Fruit fly (Drosophila melanogaster) whole organism, embryonic: Measurements from ENCODE around the gene Phb1.
A peak's percentile ranks its signal among the peaks of the same experiment; 100 is the strongest.

Experiments used
- Atf6 ChIP-seq: fragments of 200-800 bp; sonication (Bioruptor generic); IDR thresholded peaks from 2 replicates; pipeline ENCODE4 v1.3.6; 2022; ENCODE audit warnings: missing biosample characterization, missing genetic modification characterization
- C15 ChIP-seq: fragments of 200-800 bp; sonication (Bioruptor generic); IDR thresholded peaks from 3 replicates; pipeline ENCODE4 v1.3.6; 2022; ENCODE audit warnings: missing biosample characterization, missing genetic modification characterization
- CG10543 ChIP-seq: fragments of 200-800 bp; sonication (Bioruptor generic); optimal IDR thresholded peaks from 3 replicates; lab custom pipeline; 2017; ENCODE audit warnings: missing biosample characterization, mild to moderate bottlenecking, missing genetic modification characterization, moderate library complexity
- CG10979 ChIP-seq: fragments of 200-800 bp; sonication (Bioruptor generic); optimal IDR thresholded peaks from 2 replicates; lab custom pipeline; 2018; ENCODE audit warnings: missing biosample characterization, mild to moderate bottlenecking, missing genetic modification characterization, moderate library complexity
- CG12299 ChIP-seq: fragments of 200-800 bp; sonication (Bioruptor generic); optimal IDR thresholded peaks from 2 replicates; lab custom pipeline; 2018; ENCODE audit warnings: missing biosample characterization, mild to moderate bottlenecking, missing genetic modification characterization
- CG1233 ChIP-seq: fragments of 200-800 bp; sonication (Bioruptor generic); optimal IDR thresholded peaks from 4 replicates; lab custom pipeline; 2018; ENCODE audit warnings: missing biosample characterization, mild to moderate bottlenecking, missing genetic modification characterization
- CG13287 ChIP-seq: fragments of 200-800 bp; sonication (Bioruptor generic); IDR thresholded peaks from 2 replicates; pipeline ENCODE4 v1.3.6; 2022; ENCODE audit warnings: missing biosample characterization, missing genetic modification characterization; ENCODE audit not compliant: partially characterized antibody
- CG14710 ChIP-seq: fragments of 200-800 bp; sonication (Bioruptor generic); optimal IDR thresholded peaks from 3 replicates; lab custom pipeline; 2019; ENCODE audit warnings: missing biosample characterization, mild to moderate bottlenecking, missing genetic modification characterization, moderate library complexity
- CG15514 ChIP-seq: fragments of 200-800 bp; sonication (Bioruptor generic); optimal IDR thresholded peaks from 3 replicates; lab custom pipeline; 2017; ENCODE audit warnings: missing biosample characterization, missing genetic modification characterization, mild to moderate bottlenecking, moderate library complexity, missing genetic modification reagents
- CG17359 ChIP-seq: fragments of 200-800 bp; sonication (Bioruptor generic); optimal IDR thresholded peaks from 3 replicates; lab custom pipeline; 2018; ENCODE audit warnings: missing biosample characterization, mild to moderate bottlenecking, missing genetic modification characterization, moderate library complexity
- CG17361 ChIP-seq: fragments of 200-800 bp; sonication (Bioruptor generic); IDR thresholded peaks from 3 replicates; pipeline ENCODE4 v1.3.6; 2022; ENCODE audit warnings: missing biosample characterization, missing genetic modification characterization
- CG17912 ChIP-seq: fragments of 200-800 bp; sonication (Bioruptor generic); optimal IDR thresholded peaks from 2 replicates; lab custom pipeline; 2018; ENCODE audit warnings: missing biosample characterization, mild to moderate bottlenecking, missing genetic modification characterization
- CG18619 ChIP-seq: fragments of 200-800 bp; sonication (Bioruptor generic); optimal IDR thresholded peaks from 3 replicates; lab custom pipeline; 2017; ENCODE audit warnings: missing biosample characterization, mild to moderate bottlenecking, missing genetic modification characterization
- CG2120 ChIP-seq: fragments of 200-800 bp; sonication (Bioruptor generic); optimal IDR thresholded peaks from 3 replicates; lab custom pipeline; 2016; ENCODE audit warnings: missing biosample characterization, missing genetic modification characterization
- CG30020 ChIP-seq: fragments of 200-800 bp; optimal IDR thresholded peaks from 2 replicates; lab custom pipeline; 2019; ENCODE audit warnings: missing biosample characterization, mild to moderate bottlenecking, missing genetic modification characterization, moderate library complexity
- CG30403 ChIP-seq: fragments of 200-800 bp; sonication (Bioruptor generic); optimal IDR thresholded peaks from 3 replicates; lab custom pipeline; 2016; ENCODE audit warnings: missing biosample characterization, missing genetic modification characterization
- CG32532 ChIP-seq: fragments of 200-800 bp; sonication (Bioruptor generic); IDR thresholded peaks from 2 replicates; pipeline ENCODE4 v1.3.6; 2022; ENCODE audit warnings: missing biosample characterization, missing genetic modification characterization
- CG5245 ChIP-seq: fragments of 200-800 bp; sonication (Bioruptor generic); optimal IDR thresholded peaks from 3 replicates; lab custom pipeline; 2016; ENCODE audit warnings: missing biosample characterization, missing genetic modification characterization
- CG6683 ChIP-seq: fragments of 200-800 bp; sonication (Bioruptor generic); optimal IDR thresholded peaks from 2 replicates; lab custom pipeline; 2017; ENCODE audit warnings: missing biosample characterization, mild to moderate bottlenecking, missing genetic modification characterization, missing genetic modification reagents
- CG7839 ChIP-seq: fragments of 200-800 bp; sonication (Bioruptor generic); optimal IDR thresholded peaks from 3 replicates; lab custom pipeline; 2018; ENCODE audit warnings: missing biosample characterization, mild to moderate bottlenecking, missing genetic modification characterization, moderate library complexity
- CG8290 ChIP-seq, 3 experiments: fragments of 200-800 bp; sonication (Bioruptor generic); optimal IDR thresholded peaks; 2 replicates each; lab custom pipeline; 2016 to 2019; ENCODE audit warnings: missing biosample characterization in 3 of 3, missing genetic modification characterization in 3 of 3, mild to moderate bottlenecking in 2 of 3, moderate library complexity in 1 of 3
- CG8359 ChIP-seq: fragments of 200-800 bp; sonication (Bioruptor generic); optimal IDR thresholded peaks from 2 replicates; lab custom pipeline; 2017; ENCODE audit warnings: missing biosample characterization, mild to moderate bottlenecking, missing genetic modification characterization, borderline replicate concordance
- Fer3 ChIP-seq: fragments of 200-800 bp; sonication (Bioruptor generic); optimal IDR thresholded peaks from 2 replicates; lab custom pipeline; 2018; ENCODE audit warnings: missing biosample characterization, mild to moderate bottlenecking, missing genetic modification characterization, moderate library complexity
- HHEX ChIP-seq: fragments of 200-800 bp; sonication (Bioruptor generic); optimal IDR thresholded peaks from 3 replicates; lab custom pipeline; 2017; ENCODE audit warnings: missing biosample characterization, mild to moderate bottlenecking, missing genetic modification characterization, missing genetic modification reagents
- Max ChIP-seq: fragments of 200-800 bp; sonication (Bioruptor generic); optimal IDR thresholded peaks from 2 replicates; lab custom pipeline; 2016; ENCODE audit warnings: missing biosample characterization, mild to moderate bottlenecking, missing genetic modification characterization
- Med ChIP-seq: fragments of 200-800 bp; sonication (Bioruptor generic); peaks from one replicate; lab custom pipeline; 2016; ENCODE audit warnings: missing biosample characterization, missing genetic modification characterization, mild to moderate bottlenecking, inconsistent platforms, moderate library complexity
- Nf-YB ChIP-seq: fragments of 200-800 bp; sonication (Bioruptor generic); optimal IDR thresholded peaks from 3 replicates; lab custom pipeline; 2019; ENCODE audit warnings: missing biosample characterization, mild to moderate bottlenecking, missing genetic modification characterization, moderate library complexity
- Ptx1 ChIP-seq: fragments of 200-800 bp; sonication (Bioruptor generic); IDR thresholded peaks from 2 replicates; pipeline ENCODE4 v1.3.6; 2022; ENCODE audit warnings: missing biosample characterization, missing genetic modification characterization
- Scr ChIP-seq: fragments of 200-800 bp; sonication (Bioruptor generic); IDR thresholded peaks from 2 replicates; pipeline ENCODE4 v1.3.6; 2022; ENCODE audit warnings: missing biosample characterization, missing genetic modification characterization; ENCODE audit not compliant: partially characterized antibody
- ato ChIP-seq: fragments of 200-800 bp; sonication (Bioruptor generic); IDR thresholded peaks from 2 replicates; pipeline ENCODE4 v1.3.6; 2022; ENCODE audit warnings: missing biosample characterization, missing genetic modification characterization; ENCODE audit not compliant: partially characterized antibody
- bowl ChIP-seq: fragments of 200-800 bp; sonication (Bioruptor generic); IDR thresholded peaks from 2 replicates; pipeline ENCODE4 v1.3.6; 2022; ENCODE audit warnings: missing biosample characterization, missing genetic modification characterization
- cas ChIP-seq: fragments of 200-800 bp; sonication (Bioruptor generic); IDR thresholded peaks from 2 replicates; pipeline ENCODE4 v1.3.6; 2022; ENCODE audit warnings: missing biosample characterization, missing genetic modification characterization
- chif ChIP-seq, 2 experiments: fragments of 200-800 bp; sonication (Bioruptor generic); optimal IDR thresholded peaks; 3 replicates each; lab custom pipeline; 2016; ENCODE audit warnings: missing biosample characterization in 2 of 2, missing genetic modification characterization in 2 of 2
- danr ChIP-seq: fragments of 200-800 bp; sonication (Bioruptor generic); IDR thresholded peaks from 2 replicates; pipeline ENCODE4 v1.3.6; 2022; ENCODE audit warnings: missing biosample characterization, missing genetic modification characterization
- fd96Cb ChIP-seq: fragments of 200-800 bp; sonication (Bioruptor generic); optimal IDR thresholded peaks from 2 replicates; lab custom pipeline; 2018; ENCODE audit warnings: missing biosample characterization, mild to moderate bottlenecking, missing genetic modification characterization, moderate library complexity
- lmd ChIP-seq: fragments of 200-800 bp; sonication (Bioruptor generic); IDR thresholded peaks from 2 replicates; pipeline ENCODE4 v1.3.6; 2022; ENCODE audit warnings: missing biosample characterization, missing genetic modification characterization
- lola ChIP-seq, 3 experiments: fragments of >200 bp in 2 of 3; fragments of 200-800 bp in 1 of 3; sonication (Bioruptor generic) in 1 of 3; optimal IDR thresholded peaks; 2 replicates each; lab custom pipeline; 2017 to 2019; ENCODE audit warnings: missing biosample characterization in 3 of 3, missing genetic modification characterization in 3 of 3, mild to moderate bottlenecking in 1 of 3, moderate library complexity in 1 of 3
- nerfin-1 ChIP-seq: fragments of 200-800 bp; sonication (Bioruptor generic); optimal IDR thresholded peaks from 3 replicates; lab custom pipeline; 2019; ENCODE audit warnings: missing biosample characterization, mild to moderate bottlenecking, missing genetic modification characterization, moderate library complexity
- pan ChIP-seq, 4 experiments: fragments of >200 bp in 3 of 4; fragments of 200-800 bp in 1 of 4; sonication (Bioruptor generic) in 1 of 4; optimal IDR thresholded peaks in 3 of 4; IDR thresholded peaks in 1 of 4; 2 replicates each; pipeline versions ENCODE4 v1.3.6 to Lab custom; 2017 to 2022; ENCODE audit warnings: missing biosample characterization in 2 of 4, missing genetic modification characterization in 2 of 4, mixed read lengths in 1 of 4
- pita ChIP-seq: fragments of 200-800 bp; sonication (Bioruptor generic); optimal IDR thresholded peaks from 2 replicates; lab custom pipeline; 2017; ENCODE audit warnings: missing biosample characterization, mild to moderate bottlenecking, missing genetic modification characterization
- prd ChIP-seq, 3 experiments: fragments of >200 bp in 2 of 3; fragments of 200-800 bp in 1 of 3; sonication (Bioruptor generic) in 1 of 3; optimal IDR thresholded peaks in 2 of 3; IDR thresholded peaks in 1 of 3; 2 replicates in 2 of 3; 3 replicates in 1 of 3; pipeline versions ENCODE4 v1.3.6 to Lab custom; 2017 to 2022; ENCODE audit warnings: missing biosample characterization in 1 of 3, missing genetic modification characterization in 1 of 3
- pzg ChIP-seq: fragments of 200-800 bp; sonication (Bioruptor generic); optimal IDR thresholded peaks from 3 replicates; lab custom pipeline; 2018; ENCODE audit warnings: missing biosample characterization, mild to moderate bottlenecking, missing genetic modification characterization, moderate library complexity
- row ChIP-seq: fragments of 200-800 bp; sonication (Bioruptor generic); IDR thresholded peaks from 3 replicates; pipeline ENCODE4 v1.3.6; 2022; ENCODE audit warnings: missing biosample characterization, missing genetic modification characterization
- sug ChIP-seq: fragments of 200-800 bp; optimal IDR thresholded peaks from 2 replicates; lab custom pipeline; 2019; ENCODE audit warnings: missing biosample characterization, mild to moderate bottlenecking, missing genetic modification characterization, moderate library complexity
- twi ChIP-seq: fragments of 200-800 bp; optimal IDR thresholded peaks from 2 replicates; lab custom pipeline; 2019; ENCODE audit warnings: missing biosample characterization, mild to moderate bottlenecking, missing genetic modification characterization, moderate library complexity
- unpg ChIP-seq: fragments of 200-800 bp; sonication (Bioruptor generic); optimal IDR thresholded peaks from 3 replicates; lab custom pipeline; 2018; ENCODE audit warnings: missing biosample characterization, mild to moderate bottlenecking, missing genetic modification characterization, moderate library complexity
- zfh2 ChIP-seq: fragments of 200-800 bp; sonication (Bioruptor generic); optimal IDR thresholded peaks from 2 replicates; lab custom pipeline; 2016; ENCODE audit warnings: missing biosample characterization, missing genetic modification characterization

Phb1 gene

DNA sequence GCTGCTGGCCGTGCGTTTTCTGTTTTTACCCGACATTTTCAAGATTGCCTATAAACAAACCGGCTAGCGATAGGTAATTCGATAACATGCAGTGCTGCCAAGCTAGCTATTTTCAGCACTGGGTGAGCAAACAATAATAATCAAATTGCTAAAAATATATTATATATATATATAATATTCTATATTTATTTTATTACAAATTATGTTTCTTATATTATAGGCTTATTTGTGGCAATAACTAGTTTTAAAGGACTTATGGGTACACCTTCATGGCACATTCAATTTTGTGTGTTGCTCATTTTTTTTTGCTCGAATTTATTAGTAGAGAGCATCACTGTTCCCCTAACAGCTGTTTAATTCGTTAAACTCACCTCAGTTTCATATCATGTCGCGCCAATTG, 3.2 kb upstream of the Phb1 start:
- TF ChIP-seq ato (GFP tag; lab: Robert Waterston, UW) (no peak), pzg (peak; percentile 18), pita (GFP tag; lab: Kevin White, UChicago) (no peak), Ptx1 (peak; percentile 65), HHEX (GFP tag; lab: Kevin White, UChicago) (peak; percentile 42), C15 (GFP tag; lab: Robert Waterston, UW) (no peak), twi (tag; lab: Kevin White, UChicago) (peak; percentile 56), zfh2 (GFP tag; lab: Kevin White, UChicago) (peak; percentile 15), prd (optimal IDR thresholded peaks at IDR 0.05; lab: Kevin White, UChicago) (no peak), prd (GFP tag; IDR thresholded peaks at IDR 0.05; lab: Robert Waterston, UW) (peak; percentile 58; the same call in 2 of the 3 replicates), CG14710 (tag; lab: Kevin White, UChicago) (peak; percentile 80), bowl (GFP tag; lab: Robert Waterston, UW) (no peak), Scr (GFP tag; lab: Robert Waterston, UW) (peak; percentile 39; the same call in 1 of the 2 replicates), CG8359 (GFP tag; lab: Kevin White, UChicago) (peak; percentile 23), lola (GFP tag; optimal IDR thresholded peaks at IDR 0.05; lab: Kevin White, UChicago) (peak in 1 of 3 experiments; percentile 71), CG30403 (GFP tag; lab: Kevin White, UChicago) (peak; percentile 68), CG10979 (tag; lab: Kevin White, UChicago) (peak; percentile 59), Nf-YB (GFP tag; lab: Kevin White, UChicago) (peak; percentile 42), row (GFP tag; lab: Robert Waterston, UW) (peak; percentile 96), CG17361 (GFP tag; lab: Robert Waterston, UW) (peak; percentile 74), CG12299 (tag; lab: Kevin White, UChicago) (peak; percentile 67), Atf6 (no peak), Fer3 (tag; lab: Kevin White, UChicago) (peak; percentile 61), CG8290 (GFP tag; optimal IDR thresholded peaks at IDR 0.05; lab: Kevin White, UChicago) (peak; percentile 17), CG8290 (tag; optimal IDR thresholded peaks at IDR 0.05; lab: Kevin White, UChicago) (no peak), pan (optimal IDR thresholded peaks at IDR 0.05; lab: Kevin White, UChicago) (no peak), pan (GFP tag; optimal IDR thresholded peaks at IDR 0.05 in 1 of 2, IDR thresholded peaks at IDR 0.05 in 1 of 2) (no peak), cas (GFP tag; lab: Robert Waterston, UW) (no peak), CG7839 (tag; lab: Kevin White, UChicago) (peak; percentile 72), sug (tag; lab: Kevin White, UChicago) (peak; percentile 81), Med (GFP tag; lab: Kevin White, UChicago) (peak; percentile 34), nerfin-1 (tag; lab: Kevin White, UChicago) (peak; percentile 67), CG2120 (GFP tag; lab: Kevin White, UChicago) (peak; percentile 67), CG5245 (GFP tag; lab: Kevin White, UChicago) (peak; percentile 23), CG13287 (GFP tag; lab: Robert Waterston, UW) (peak; percentile 51; the same call in 1 of the 2 replicates), CG1233 (peak; percentile 43), CG32532 (peak; percentile 56), CG30020 (tag; lab: Kevin White, UChicago) (peak; percentile 57), unpg (GFP tag; lab: Kevin White, UChicago) (peak; percentile 68), CG10543 (peak; percentile 84), CG15514 (peak; percentile 53), CG18619 (GFP tag; lab: Kevin White, UChicago) (peak; percentile 68), chif (GFP tag; optimal IDR thresholded peaks at IDR 0.05; lab: Kevin White, UChicago) (peak in 1 of 2 experiments; percentile 2), CG6683 (GFP tag; lab: Kevin White, UChicago) (peak; percentile 52), danr (GFP tag; lab: Robert Waterston, UW) (0 out of 2 replicates have a peak, but pooled peaks have one; percentile 18), CG17912 (peak; percentile 8), CG17359 (tag; lab: Kevin White, UChicago) (peak; percentile 28), lmd (GFP tag; lab: Robert Waterston, UW) (peak; percentile 58), fd96Cb (tag; lab: Kevin White, UChicago) (peak; percentile 30), Max (GFP tag; lab: Kevin White, UChicago) (peak; percentile 25)
